Worm (Caenorhabditis elegans): ENCODE data around the gene Y39A1A.20.

Gene Y39A1A.20

ce11 chrIII:10718078-10718477 is 17.7 kb upstream of the Y39A1A.20 start:
- no peak for TF ChIP-seq skn-1 (tag; optimal IDR thresholded peaks at IDR 0.05)
- no peak for TF ChIP-seq fkh-10 (GFP tag; optimal IDR thresholded peaks at IDR 0.05)
- no peak for TF ChIP-seq nhr-12 (tag; optimal IDR thresholded peaks at IDR 0.05)
- no peak for TF ChIP-seq egl-27 (tag; optimal IDR thresholded peaks at IDR 0.05)
- TF ChIP-seq nhr-76 (tag; optimal IDR thresholded peaks at IDR 0.05): no peak
- no peak for TF ChIP-seq egl-5 (tag; optimal IDR thresholded peaks at IDR 0.05)
- no peak for TF ChIP-seq elt-1 (tag; optimal IDR thresholded peaks at IDR 0.05)
- TF ChIP-seq nhr-25 (tag; optimal IDR thresholded peaks at IDR 0.05): no peak
- no peak for TF ChIP-seq unc-39 (tag; optimal IDR thresholded peaks at IDR 0.05)
- no peak for TF ChIP-seq nhr-67 (tag; optimal IDR thresholded peaks at IDR 0.05)
- no peak for TF ChIP-seq ceh-16 (tag; optimal IDR thresholded peaks at IDR 0.05)
- no peak for TF ChIP-seq ceh-28 (tag; optimal IDR thresholded peaks at IDR 0.05)
- no peak for TF ChIP-seq elt-2 (tag; optimal IDR thresholded peaks at IDR 0.05)
- TF ChIP-seq nhr-43 (tag; optimal IDR thresholded peaks at IDR 0.05; ENCODE audit: poor library complexity, severe bottlenecking): peak; percentile 16
- no peak for TF ChIP-seq mml-1 (tag; optimal IDR thresholded peaks at IDR 0.05)
- TF ChIP-seq tbx-2 (tag; optimal IDR thresholded peaks at IDR 0.05): no peak
- no peak for TF ChIP-seq fos-1 (tag; optimal IDR thresholded peaks at IDR 0.05)
- TF ChIP-seq nhr-237 (tag; optimal IDR thresholded peaks at IDR 0.05): no peak
- TF ChIP-seq mdl-1 (tag; optimal IDR thresholded peaks at IDR 0.05): no peak
- TF ChIP-seq lin-15B (tag; optimal IDR thresholded peaks at IDR 0.05): no peak
- TF ChIP-seq lin-39 (tag; optimal IDR thresholded peaks at IDR 0.05): no peak
- peak; percentile 62 for TF ChIP-seq ama-1 (optimal IDR thresholded peaks at IDR 0.05)
- no peak for TF ChIP-seq aly-2 (tag; optimal IDR thresholded peaks at IDR 0.05)
- TF ChIP-seq ceh-9 (tag; optimal IDR thresholded peaks at IDR 0.05): no peak
- no peak for TF ChIP-seq nfya-1 (tag; optimal IDR thresholded peaks at IDR 0.05; ENCODE audit: insufficient read depth)
- peak; percentile 12 for TF ChIP-seq nhr-23 (tag; optimal IDR thresholded peaks at IDR 0.05)
- TF ChIP-seq pha-4 (tag; optimal IDR thresholded peaks at IDR 0.05): no peak
- no peak for TF ChIP-seq jun-1 (tag; optimal IDR thresholded peaks at IDR 0.05)
- no peak for TF ChIP-seq nhr-28 (tag; optimal IDR thresholded peaks at IDR 0.05)
- no peak for TF ChIP-seq fkh-2 (tag; optimal IDR thresholded peaks at IDR 0.05)
- no peak for TF ChIP-seq hmg-11 (tag; optimal IDR thresholded peaks at IDR 0.05)
- no peak for TF ChIP-seq ZK546.5 (tag; optimal IDR thresholded peaks at IDR 0.05)
- TF ChIP-seq zag-1 (tag; optimal IDR thresholded peaks at IDR 0.05): no peak
- TF ChIP-seq nhr-11 (tag; optimal IDR thresholded peaks at IDR 0.05): no peak
- TF ChIP-seq pqm-1 (tag; optimal IDR thresholded peaks at IDR 0.05): peak; percentile 38
- TF ChIP-seq eor-1 (tag; optimal IDR thresholded peaks at IDR 0.05): no peak
- peak; percentile 5 for TF ChIP-seq lsy-12 (tag; optimal IDR thresholded peaks at IDR 0.05)

- TF ChIP-seq lin-15B (tag; optimal IDR thresholded peaks at IDR 0.05) (no peak), ceh-28 (tag; optimal IDR thresholded peaks at IDR 0.05) (peak; percentile 46), R02D3.7 (tag; optimal IDR thresholded peaks at IDR 0.05) (peak; percentile 19), unc-39 (tag; optimal IDR thresholded peaks at IDR 0.05) (peak; percentile 31), nhr-23 (tag; optimal IDR thresholded peaks at IDR 0.05) (peak; percentile 87), eor-1 (tag; optimal IDR thresholded peaks at IDR 0.05) (no peak), fos-1 (tag; optimal IDR thresholded peaks at IDR 0.05) (no peak), fkh-2 (tag; optimal IDR thresholded peaks at IDR 0.05) (no peak), fkh-10 (GFP tag; optimal IDR thresholded peaks at IDR 0.05) (no peak), ceh-82 (tag; optimal IDR thresholded peaks at IDR 0.05) (no peak), elt-2 (tag; optimal IDR thresholded peaks at IDR 0.05) (peak; percentile 63), nhr-28 (tag; optimal IDR thresholded peaks at IDR 0.05) (no peak), lin-39 (tag; optimal IDR thresholded peaks at IDR 0.05) (no peak), lsy-12 (tag; optimal IDR thresholded peaks at IDR 0.05) (peak; percentile 17), mdl-1 (tag; optimal IDR thresholded peaks at IDR 0.05) (peak; percentile 61), snpc-4 (tag; optimal IDR thresholded peaks at IDR 0.05) (no peak), nhr-76 (tag; optimal IDR thresholded peaks at IDR 0.05) (peak; percentile 40), mml-1 (tag; optimal IDR thresholded peaks at IDR 0.05) (no peak), jun-1 (tag; optimal IDR thresholded peaks at IDR 0.05) (peak; percentile 42), nhr-25 (tag; optimal IDR thresholded peaks at IDR 0.05) (peak; percentile 93), unc-62 (GFP tag; optimal IDR thresholded peaks at IDR 0.05) (no peak), nhr-67 (tag; optimal IDR thresholded peaks at IDR 0.05) (no peak), nhr-43 (tag; optimal IDR thresholded peaks at IDR 0.05; ENCODE audit: poor library complexity, severe bottlenecking) (peak; percentile 96), ztf-4 (tag; optimal IDR thresholded peaks at IDR 0.05) (peak; percentile 87), ztf-11 (tag; optimal IDR thresholded peaks at IDR 0.05) (no peak), egl-27 (tag; optimal IDR thresholded peaks at IDR 0.05) (no peak), ama-1 (optimal IDR thresholded peaks at IDR 0.05) (peak; percentile 96), skn-1 (tag; optimal IDR thresholded peaks at IDR 0.05) (no peak), pqm-1 (tag; optimal IDR thresholded peaks at IDR 0.05) (peak; percentile 63), nfya-1 (tag; optimal IDR thresholded peaks at IDR 0.05; ENCODE audit: insufficient read depth) (peak; percentile 64), elt-3 (tag; optimal IDR thresholded peaks at IDR 0.05) (peak; percentile 41 to 67 (median 55)), ZK546.5 (tag; optimal IDR thresholded peaks at IDR 0.05) (no peak), nhr-77 (tag; optimal IDR thresholded peaks at IDR 0.05) (no peak), tbx-2 (tag; optimal IDR thresholded peaks at IDR 0.05) (peak; percentile 41), nhr-237 (tag; optimal IDR thresholded peaks at IDR 0.05) (no peak)
Observed at ce11 chrIII:10717479-10717878, 17.1 kb upstream of the Y39A1A.20 start.
